Fruit fly (Drosophila melanogaster) whole organism, embryonic: ENCODE measurements around the gene Ptpmeg2.

ENCODE experiments used
- Atf-2 ChIP-seq: fragments of 200-800 bp; sonication (Bioruptor generic); optimal IDR thresholded peaks from 2 replicates; lab custom pipeline; 2016; ENCODE audit warnings: missing biosample characterization, missing genetic modification characterization
- Atf6 ChIP-seq: fragments of 200-800 bp; sonication (Bioruptor generic); IDR thresholded peaks from 2 replicates; pipeline ENCODE4 v1.3.6; 2022; ENCODE audit warnings: missing biosample characterization, missing genetic modification characterization
- CG10147 ChIP-seq: fragments of 200-800 bp; sonication (Bioruptor generic); optimal IDR thresholded peaks from 2 replicates; lab custom pipeline; 2019; ENCODE audit warnings: missing biosample characterization, mild to moderate bottlenecking, missing genetic modification characterization, moderate library complexity
- CG10267 ChIP-seq: fragments of 200-800 bp; sonication (Bioruptor generic); optimal IDR thresholded peaks from 2 replicates; lab custom pipeline; 2018; ENCODE audit warnings: missing biosample characterization, mild to moderate bottlenecking, missing genetic modification characterization, moderate library complexity
- CG14050 ChIP-seq: fragments of 200-800 bp; sonication (Bioruptor generic); IDR thresholded peaks from 3 replicates; pipeline ENCODE4 v1.3.6; 2022; ENCODE audit warnings: missing biosample characterization, missing genetic modification characterization
- CG14965 ChIP-seq: fragments of 200-800 bp; sonication (Bioruptor generic); optimal IDR thresholded peaks from 2 replicates; lab custom pipeline; 2016; ENCODE audit warnings: missing biosample characterization, missing genetic modification characterization, borderline replicate concordance
- CG15479 ChIP-seq: fragments of 200-800 bp; sonication (Bioruptor generic); optimal IDR thresholded peaks from 3 replicates; lab custom pipeline; 2019; ENCODE audit warnings: missing biosample characterization, mild to moderate bottlenecking, missing genetic modification characterization, moderate library complexity
- CG17361 ChIP-seq: fragments of 200-800 bp; sonication (Bioruptor generic); IDR thresholded peaks from 3 replicates; pipeline ENCODE4 v1.3.6; 2022; ENCODE audit warnings: missing biosample characterization, missing genetic modification characterization
- CG17568 ChIP-seq: fragments of 200-800 bp; sonication (Bioruptor generic); optimal IDR thresholded peaks from 2 replicates; lab custom pipeline; 2018; ENCODE audit warnings: missing biosample characterization, mild to moderate bottlenecking, missing genetic modification characterization, moderate library complexity
- CG1832 ChIP-seq: fragments of 200-800 bp; sonication (Bioruptor generic); optimal IDR thresholded peaks from 2 replicates; lab custom pipeline; 2017; ENCODE audit warnings: missing biosample characterization, mild to moderate bottlenecking, missing genetic modification characterization, inconsistent platforms
- CG18619 ChIP-seq: fragments of 200-800 bp; sonication (Bioruptor generic); optimal IDR thresholded peaks from 3 replicates; lab custom pipeline; 2017; ENCODE audit warnings: missing biosample characterization, mild to moderate bottlenecking, missing genetic modification characterization
- CG2199 ChIP-seq: fragments of 200-800 bp; sonication (Bioruptor generic); IDR thresholded peaks from 3 replicates; pipeline ENCODE4 v1.3.6; 2022; ENCODE audit warnings: missing biosample characterization, missing genetic modification characterization
- CG4360 ChIP-seq: fragments of 200-800 bp; sonication (Bioruptor generic); IDR thresholded peaks from 2 replicates; pipeline ENCODE4 v1.3.6; 2022; ENCODE audit warnings: missing biosample characterization, missing genetic modification characterization
- CG6765 ChIP-seq: fragments of 200-800 bp; sonication (Bioruptor generic); optimal IDR thresholded peaks from 3 replicates; lab custom pipeline; 2017; ENCODE audit warnings: missing biosample characterization, mild to moderate bottlenecking, missing genetic modification characterization
- CG6854 ChIP-seq: fragments of 200-800 bp; sonication (Bioruptor generic); optimal IDR thresholded peaks from 3 replicates; lab custom pipeline; 2017; ENCODE audit warnings: missing biosample characterization, mild to moderate bottlenecking, missing genetic modification characterization
- CG8281 ChIP-seq: fragments of 200-800 bp; sonication (Bioruptor generic); optimal IDR thresholded peaks from 2 replicates; lab custom pipeline; 2018; ENCODE audit warnings: missing biosample characterization, mild to moderate bottlenecking, missing genetic modification characterization, moderate library complexity
- CG8290 ChIP-seq, 3 experiments: fragments of 200-800 bp; sonication (Bioruptor generic); optimal IDR thresholded peaks; 2 replicates each; lab custom pipeline; 2016 to 2019; ENCODE audit warnings: missing biosample characterization in 3 of 3, missing genetic modification characterization in 3 of 3, mild to moderate bottlenecking in 2 of 3, moderate library complexity in 1 of 3
- CG8359 ChIP-seq: fragments of 200-800 bp; sonication (Bioruptor generic); optimal IDR thresholded peaks from 2 replicates; lab custom pipeline; 2017; ENCODE audit warnings: missing biosample characterization, mild to moderate bottlenecking, missing genetic modification characterization, borderline replicate concordance
- CG9437 ChIP-seq: fragments of 200-800 bp; sonication (Bioruptor generic); optimal IDR thresholded peaks from 2 replicates; lab custom pipeline; 2018; ENCODE audit warnings: missing biosample characterization, mild to moderate bottlenecking, missing genetic modification characterization
- CrebB ChIP-seq: fragments of 200-800 bp; sonication (Bioruptor generic); optimal IDR thresholded peaks from 3 replicates; lab custom pipeline; 2018; ENCODE audit warnings: missing biosample characterization, mild to moderate bottlenecking, missing genetic modification characterization
- Dfd ChIP-seq, 2 experiments: fragments of >200 bp; optimal IDR thresholded peaks; 2 replicates each; lab custom pipeline; 2017; ENCODE audit warnings: missing biosample characterization in 2 of 2, missing genetic modification characterization in 2 of 2
- Dref ChIP-seq: fragments of 200-800 bp; sonication (Bioruptor generic); IDR thresholded peaks from 2 replicates; pipeline ENCODE4 v1.3.6; 2022; ENCODE audit warnings: missing biosample characterization, missing genetic modification characterization
- Elba2 ChIP-seq: fragments of 200-800 bp; sonication (Bioruptor generic); optimal IDR thresholded peaks from 3 replicates; lab custom pipeline; 2016; ENCODE audit warnings: missing biosample characterization, missing genetic modification characterization
- HHEX ChIP-seq: fragments of 200-800 bp; sonication (Bioruptor generic); optimal IDR thresholded peaks from 3 replicates; lab custom pipeline; 2017; ENCODE audit warnings: missing biosample characterization, mild to moderate bottlenecking, missing genetic modification characterization, missing genetic modification reagents
- MBD-R2 ChIP-seq: fragments of 200-800 bp; sonication (Bioruptor generic); IDR thresholded peaks from 2 replicates; pipeline ENCODE4 v1.3.6; 2022; ENCODE audit warnings: missing biosample characterization, missing genetic modification characterization
- Nf-YC ChIP-seq: fragments of 200-800 bp; optimal IDR thresholded peaks from 3 replicates; lab custom pipeline; 2019; ENCODE audit warnings: missing biosample characterization, mild to moderate bottlenecking, missing genetic modification characterization, moderate library complexity
- Poxn ChIP-seq: fragments of 200-800 bp; sonication (Bioruptor generic); IDR thresholded peaks from 2 replicates; pipeline ENCODE4 v1.3.6; 2022; ENCODE audit warnings: missing biosample characterization, missing genetic modification characterization
- Sry-β ChIP-seq: fragments of 200-800 bp; sonication (Bioruptor generic); optimal IDR thresholded peaks from 2 replicates; lab custom pipeline; 2018; ENCODE audit warnings: missing biosample characterization, mild to moderate bottlenecking, missing genetic modification characterization, moderate library complexity
- Xrp1 ChIP-seq: fragments of 200-800 bp; sonication (Bioruptor generic); IDR thresholded peaks from 2 replicates; pipeline ENCODE4 v1.3.6; 2022; ENCODE audit warnings: missing biosample characterization, missing genetic modification characterization
- aop ChIP-seq: fragments of 200-800 bp; sonication (Bioruptor generic); IDR thresholded peaks from 2 replicates; pipeline ENCODE4 v1.3.6; 2022; ENCODE audit warnings: missing biosample characterization, missing genetic modification characterization
- az2 ChIP-seq: fragments of 200-800 bp; sonication (Bioruptor generic); optimal IDR thresholded peaks from 3 replicates; lab custom pipeline; 2016; ENCODE audit warnings: missing biosample characterization, missing genetic modification characterization
- chif ChIP-seq, 2 experiments: fragments of 200-800 bp; sonication (Bioruptor generic); optimal IDR thresholded peaks; 3 replicates each; lab custom pipeline; 2016; ENCODE audit warnings: missing biosample characterization in 2 of 2, missing genetic modification characterization in 2 of 2
- dati ChIP-seq: fragments of 200-800 bp; sonication (Bioruptor generic); IDR thresholded peaks from 2 replicates; pipeline ENCODE4 v1.3.6; 2022; ENCODE audit warnings: missing biosample characterization, missing genetic modification characterization
- dmrt11E ChIP-seq: fragments of 200-800 bp; sonication (Bioruptor generic); optimal IDR thresholded peaks from 3 replicates; lab custom pipeline; 2018; ENCODE audit warnings: missing biosample characterization, mild to moderate bottlenecking, missing genetic modification characterization, moderate library complexity
- dmrt99B ChIP-seq: fragments of 200-800 bp; sonication (Bioruptor generic); optimal IDR thresholded peaks from 2 replicates; lab custom pipeline; 2018; ENCODE audit warnings: missing biosample characterization, mild to moderate bottlenecking, missing genetic modification characterization, moderate library complexity
- dpn ChIP-seq, 2 experiments: fragments of 200-800 bp; sonication (Bioruptor generic); optimal IDR thresholded peaks; 3 replicates each; lab custom pipeline; 2016; ENCODE audit warnings: missing biosample characterization in 2 of 2, missing genetic modification characterization in 2 of 2
- en ChIP-seq: fragments of 200-800 bp; sonication (Bioruptor generic); optimal IDR thresholded peaks from 2 replicates; lab custom pipeline; 2016; ENCODE audit warnings: missing biosample characterization, missing genetic modification characterization
- ewg ChIP-seq: fragments of 200-800 bp; sonication (Bioruptor generic); optimal IDR thresholded peaks from 3 replicates; lab custom pipeline; 2017; ENCODE audit warnings: mild to moderate bottlenecking, missing biosample characterization, missing genetic modification reagents, missing genetic modification characterization
- fru ChIP-seq: fragments of >200 bp; optimal IDR thresholded peaks from 2 replicates; lab custom pipeline; 2017
- gcm ChIP-seq: fragments of 200-800 bp; sonication (Bioruptor generic); optimal IDR thresholded peaks from 2 replicates; lab custom pipeline; 2019; ENCODE audit warnings: missing biosample characterization, mild to moderate bottlenecking, missing genetic modification characterization, moderate library complexity
- gsb ChIP-seq: fragments of 200-800 bp; sonication (Bioruptor generic); IDR thresholded peaks from 2 replicates; pipeline ENCODE4 v1.3.6; 2022; ENCODE audit warnings: missing biosample characterization, missing genetic modification characterization
- insv ChIP-seq, 2 experiments: fragments of 200-800 bp; sonication (Bioruptor generic); optimal IDR thresholded peaks; 3 replicates each; lab custom pipeline; 2016 to 2018; ENCODE audit warnings: missing biosample characterization in 2 of 2, missing genetic modification characterization in 2 of 2
- pros ChIP-seq: fragments of 200-800 bp; sonication (Bioruptor generic); optimal IDR thresholded peaks from 3 replicates; lab custom pipeline; 2019; ENCODE audit warnings: missing biosample characterization, mild to moderate bottlenecking, missing genetic modification characterization, moderate library complexity
- slou ChIP-seq: fragments of 200-800 bp; sonication (Bioruptor generic); optimal IDR thresholded peaks from 3 replicates; lab custom pipeline; 2016; ENCODE audit warnings: missing biosample characterization, missing genetic modification characterization
- stwl ChIP-seq: fragments of 200-800 bp; sonication (Bioruptor generic); optimal IDR thresholded peaks from 3 replicates; lab custom pipeline; 2018; ENCODE audit warnings: missing biosample characterization, mild to moderate bottlenecking, missing genetic modification characterization, moderate library complexity
- sug ChIP-seq: fragments of 200-800 bp; optimal IDR thresholded peaks from 2 replicates; lab custom pipeline; 2019; ENCODE audit warnings: missing biosample characterization, mild to moderate bottlenecking, missing genetic modification characterization, moderate library complexity
- trem ChIP-seq: fragments of 200-800 bp; optimal IDR thresholded peaks from 3 replicates; lab custom pipeline; 2019; ENCODE audit warnings: missing biosample characterization, mild to moderate bottlenecking, missing genetic modification characterization, moderate library complexity
- unc-4 ChIP-seq: fragments of 200-800 bp; sonication (Bioruptor generic); IDR thresholded peaks from 2 replicates; pipeline ENCODE4 v1.3.6; 2022; ENCODE audit warnings: missing biosample characterization, missing genetic modification characterization; ENCODE audit not compliant: partially characterized antibody
- vfl ChIP-seq: fragments of 200-800 bp; sonication (Bioruptor generic); optimal IDR thresholded peaks from 2 replicates; lab custom pipeline; 2016; ENCODE audit warnings: missing biosample characterization, missing genetic modification characterization
- wek ChIP-seq: fragments of 200-800 bp; sonication (Bioruptor generic); optimal IDR thresholded peaks from 3 replicates; lab custom pipeline; 2018; ENCODE audit warnings: missing biosample characterization, mild to moderate bottlenecking, missing genetic modification characterization, moderate library complexity

The Ptpmeg2 gene

DNA sequence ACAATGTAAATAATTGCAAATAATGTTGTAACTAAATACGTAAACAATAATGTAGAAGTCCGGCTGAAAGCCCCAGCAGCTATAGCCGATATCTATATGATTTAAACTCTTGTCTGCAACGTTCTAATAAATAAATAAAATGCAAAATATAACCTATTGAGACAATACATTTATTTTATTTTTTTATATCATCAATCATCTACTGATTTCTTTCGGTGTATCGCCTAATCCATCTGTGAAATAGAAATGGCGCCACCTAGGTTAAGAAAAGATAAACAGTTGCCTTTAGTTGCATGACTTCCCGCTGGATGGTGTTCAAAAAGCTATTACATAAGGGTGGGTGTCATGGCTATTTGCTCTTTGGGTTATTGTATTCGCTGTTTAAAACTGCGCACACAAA is 28.7 kb upstream of the Ptpmeg2 start (continued):
- peak; percentile 97 for TF ChIP-seq Atf6 (GFP tag; lab: Robert Waterston, UW)
- TF ChIP-seq Sry-β: no peak
- TF ChIP-seq gsb (GFP tag; lab: Robert Waterston, UW): peak; percentile 93
- TF ChIP-seq slou (GFP tag; lab: Kevin White, UChicago): peak; percentile 74
- TF ChIP-seq fru (lab: Kevin White, UChicago): no peak
- peak; percentile 89 for TF ChIP-seq CG14050 (GFP tag; lab: Robert Waterston, UW)
- TF ChIP-seq CG14965 (GFP tag; lab: Kevin White, UChicago): peak; percentile 44
- TF ChIP-seq Xrp1: peak; percentile 96
- TF ChIP-seq unc-4 (GFP tag; lab: Robert Waterston, UW): no peak
- TF ChIP-seq en (GFP tag; lab: Kevin White, UChicago): peak; percentile 24
- peak; percentile 77 to 88 for TF ChIP-seq dpn (GFP tag; optimal IDR thresholded peaks at IDR 0.05; lab: Kevin White, UChicago)
- TF ChIP-seq vfl (GFP tag; lab: Kevin White, UChicago): peak; percentile 82
- TF ChIP-seq dmrt99B: peak; percentile 96
- peak; percentile 40 for TF ChIP-seq Dref (GFP tag; lab: Robert Waterston, UW)
- TF ChIP-seq CG17568 (GFP tag; lab: Kevin White, UChicago): peak; percentile 96
- TF ChIP-seq CG18619: peak; percentile 96
- peak; percentile 89 for TF ChIP-seq wek
- TF ChIP-seq CG2199: 0 out of 3 replicates have a peak, but pooled peaks have one; percentile 59
- peak; percentile 87 for TF ChIP-seq ewg (GFP tag; lab: Kevin White, UChicago)
- peak; percentile 61 to 77 for TF ChIP-seq chif (GFP tag; optimal IDR thresholded peaks at IDR 0.05; lab: Kevin White, UChicago)
- peak; percentile 77 for TF ChIP-seq Poxn
- peak; percentile 76; the same call in 1 of the 2 replicates for TF ChIP-seq dati (GFP tag; lab: Robert Waterston, UW)
- TF ChIP-seq HHEX (GFP tag; lab: Kevin White, UChicago): peak; percentile 97
- peak; percentile 66 for TF ChIP-seq CG8290 (GFP tag; optimal IDR thresholded peaks at IDR 0.05; lab: Kevin White, UChicago)
- peak; percentile 90 to 92 for TF ChIP-seq CG8290 (tag; optimal IDR thresholded peaks at IDR 0.05; lab: Kevin White, UChicago)
- peak; percentile 94 for TF ChIP-seq trem (tag; lab: Kevin White, UChicago)
- TF ChIP-seq Nf-YC: peak; percentile 89
- TF ChIP-seq CG8359 (GFP tag; lab: Kevin White, UChicago): peak; percentile 88
- peak; percentile 63 for TF ChIP-seq stwl (tag; lab: Kevin White, UChicago)
- peak; percentile 95 for TF ChIP-seq CG10267 (tag; lab: Kevin White, UChicago)
- TF ChIP-seq MBD-R2: peak; percentile 88
- peak; percentile 95 for TF ChIP-seq CG10147
- peak; percentile 23 to 79 for TF ChIP-seq insv (GFP tag; optimal IDR thresholded peaks at IDR 0.05; lab: Kevin White, UChicago)
- TF ChIP-seq CG17361 (GFP tag; lab: Robert Waterston, UW): peak; percentile 95
- TF ChIP-seq dmrt11E (tag; lab: Kevin White, UChicago): peak; percentile 94
- TF ChIP-seq Dfd (GFP tag; optimal IDR thresholded peaks at IDR 0.05; lab: Kevin White, UChicago): no peak
- TF ChIP-seq Elba2 (GFP tag; lab: Kevin White, UChicago): no peak
- peak; percentile 97 for TF ChIP-seq CG6854 (GFP tag; lab: Kevin White, UChicago)
- TF ChIP-seq CG1832 (GFP tag; lab: Kevin White, UChicago): no peak
- TF ChIP-seq CG9437 (GFP tag; lab: Kevin White, UChicago): peak; percentile 86
- peak; percentile 98 for TF ChIP-seq gcm (GFP tag; lab: Kevin White, UChicago)
- TF ChIP-seq pros (GFP tag; lab: Kevin White, UChicago): peak; percentile 78
- TF ChIP-seq CrebB: peak; percentile 96
- TF ChIP-seq CG4360 (GFP tag; lab: Robert Waterston, UW): peak; percentile 72
- peak; percentile 76 for TF ChIP-seq Atf-2
- TF ChIP-seq aop (GFP tag; lab: Robert Waterston, UW): 0 out of 2 replicates have a peak, but pooled peaks have one; percentile 45
- TF ChIP-seq CG6765 (GFP tag; lab: Kevin White, UChicago): peak; percentile 96
- TF ChIP-seq sug (tag; lab: Kevin White, UChicago): peak; percentile 94
- TF ChIP-seq az2: peak; percentile 91
- peak; percentile 10 for TF ChIP-seq CG15479 (GFP tag; lab: Kevin White, UChicago)
- TF ChIP-seq CG8281 (tag; lab: Kevin White, UChicago): peak; percentile 83
